Worm (Caenorhabditis elegans) whole organism, midembryonic: ENCODE data around the gene tbx-32.

Source experiments
- flt-1 ChIP-seq: fragments of 200-800 bp; sonication (Bioruptor generic); IDR thresholded peaks from 2 replicates; pipeline ENCODE4 v1.3.6; 2022; ENCODE audit warnings: missing genetic modification characterization, missing compliant biosample characterization
- tab-1 ChIP-seq: fragments of 200-800 bp; sonication (Bioruptor generic); IDR thresholded peaks from 2 replicates; pipeline ENCODE4 v1.3.6; 2022; ENCODE audit warnings: missing genetic modification characterization, missing compliant biosample characterization

DNA sequence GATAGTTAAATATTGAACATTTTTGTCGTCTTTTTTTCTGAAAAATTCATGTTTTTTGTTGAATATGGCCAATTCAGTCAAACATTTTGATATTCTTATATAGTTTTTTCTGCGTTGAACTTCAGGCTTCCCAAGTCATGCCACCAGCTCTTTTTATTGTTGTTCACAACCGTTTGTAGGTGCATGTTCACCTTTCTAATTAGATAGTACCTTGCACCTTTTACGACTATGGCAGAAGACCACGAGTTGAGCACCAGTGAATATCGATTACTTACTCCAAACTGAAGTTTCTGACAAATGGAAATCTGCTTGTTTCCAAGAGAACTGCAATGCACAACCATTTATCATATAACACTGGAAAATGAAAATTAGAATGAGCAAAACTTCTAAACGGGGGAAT is 20.6 kb downstream of the tbx-32 start:
- TF ChIP-seq flt-1 (GFP tag; lab: Robert Waterston, UW) (no peak), tab-1 (GFP tag; lab: Robert Waterston, UW) (no peak)
